Fruit fly (Drosophila melanogaster) whole organism, embryonic: ENCODE data around the gene CG6066.

Experiments used
- BEAF-32 ChIP-seq: fragments of 200-800 bp; sonication (Bioruptor generic); optimal IDR thresholded peaks from 3 replicates; lab custom pipeline; 2017; ENCODE audit warnings: missing biosample characterization, missing genetic modification characterization, mild to moderate bottlenecking, moderate library complexity, missing genetic modification reagents
- CG10462 ChIP-seq: fragments of 200-800 bp; sonication (Bioruptor generic); optimal IDR thresholded peaks from 2 replicates; lab custom pipeline; 2016; ENCODE audit warnings: missing biosample characterization, missing genetic modification characterization
- CG11093 ChIP-seq: fragments of 200-800 bp; sonication (Bioruptor generic); IDR thresholded peaks from 3 replicates; pipeline ENCODE4 v1.3.6; 2022; ENCODE audit warnings: missing biosample characterization, missing genetic modification characterization
- CG11560 ChIP-seq: fragments of 200-800 bp; sonication (Bioruptor generic); IDR thresholded peaks from 3 replicates; pipeline ENCODE4 v1.3.6; 2022; ENCODE audit warnings: missing biosample characterization, missing genetic modification characterization
- CG12219 ChIP-seq: fragments of 200-800 bp; sonication (Bioruptor generic); optimal IDR thresholded peaks from 3 replicates; lab custom pipeline; 2018; ENCODE audit warnings: missing biosample characterization, mild to moderate bottlenecking, missing genetic modification characterization
- CG12659 ChIP-seq: fragments of 200-800 bp; sonication (Bioruptor generic); optimal IDR thresholded peaks from 3 replicates; lab custom pipeline; 2017; ENCODE audit warnings: mild to moderate bottlenecking, missing biosample characterization, missing genetic modification reagents, missing genetic modification characterization
- CG14860 ChIP-seq: fragments of 200-800 bp; sonication (Bioruptor generic); IDR thresholded peaks from 3 replicates; pipeline ENCODE4 v1.3.6; 2022; ENCODE audit warnings: missing biosample characterization, missing genetic modification characterization; ENCODE audit not compliant: partially characterized antibody
- CG1529 ChIP-seq: fragments of 200-800 bp; sonication (Bioruptor generic); optimal IDR thresholded peaks from 3 replicates; lab custom pipeline; 2018; ENCODE audit warnings: missing biosample characterization, missing genetic modification characterization
- CG17359 ChIP-seq: fragments of 200-800 bp; sonication (Bioruptor generic); optimal IDR thresholded peaks from 3 replicates; lab custom pipeline; 2018; ENCODE audit warnings: missing biosample characterization, mild to moderate bottlenecking, missing genetic modification characterization, moderate library complexity
- CG18011 ChIP-seq: fragments of 200-800 bp; sonication (Bioruptor generic); optimal IDR thresholded peaks from 2 replicates; lab custom pipeline; 2017; ENCODE audit warnings: missing biosample characterization, missing genetic modification characterization, mild to moderate bottlenecking, moderate library complexity, missing genotype
- CG2199 ChIP-seq: fragments of 200-800 bp; sonication (Bioruptor generic); IDR thresholded peaks from 3 replicates; pipeline ENCODE4 v1.3.6; 2022; ENCODE audit warnings: missing biosample characterization, missing genetic modification characterization
- CG2678 ChIP-seq: fragments of 200-800 bp; sonication (Bioruptor generic); optimal IDR thresholded peaks from 3 replicates; lab custom pipeline; 2019; ENCODE audit warnings: missing biosample characterization, mild to moderate bottlenecking, missing genetic modification characterization, moderate library complexity
- CG2712 ChIP-seq: fragments of 200-800 bp; optimal IDR thresholded peaks from 3 replicates; lab custom pipeline; 2019; ENCODE audit warnings: missing biosample characterization, mild to moderate bottlenecking, missing genetic modification characterization, moderate library complexity
- CG31441 ChIP-seq: fragments of 200-800 bp; sonication (Bioruptor generic); IDR thresholded peaks from 2 replicates; pipeline ENCODE4 v1.3.6; 2022; ENCODE audit warnings: missing biosample characterization, missing genetic modification characterization
- CG34376 ChIP-seq: fragments of 200-800 bp; sonication (Bioruptor generic); optimal IDR thresholded peaks from 2 replicates; lab custom pipeline; 2018; ENCODE audit warnings: missing biosample characterization, mild to moderate bottlenecking, missing genetic modification characterization
- CG7745 ChIP-seq: fragments of 200-800 bp; sonication (Bioruptor generic); optimal IDR thresholded peaks from 2 replicates; lab custom pipeline; 2018; ENCODE audit warnings: missing biosample characterization, mild to moderate bottlenecking, missing genetic modification characterization, moderate library complexity
- CG7786 ChIP-seq: fragments of 200-800 bp; sonication (Bioruptor generic); optimal IDR thresholded peaks from 2 replicates; lab custom pipeline; 2016; ENCODE audit warnings: missing biosample characterization, missing genetic modification characterization
- CG7963 ChIP-seq: fragments of 200-800 bp; sonication (Bioruptor generic); IDR thresholded peaks from 3 replicates; pipeline ENCODE4 v1.3.6; 2022; ENCODE audit warnings: missing biosample characterization, missing genetic modification characterization; ENCODE audit not compliant: partially characterized antibody
- CG8765 ChIP-seq: fragments of 200-800 bp; sonication (Bioruptor generic); IDR thresholded peaks from 2 replicates; pipeline ENCODE4 v1.3.6; 2022; ENCODE audit warnings: missing biosample characterization, missing genetic modification characterization
- Dp ChIP-seq: fragments of 200-800 bp; sonication (Bioruptor generic); optimal IDR thresholded peaks from 2 replicates; lab custom pipeline; 2018; ENCODE audit warnings: missing biosample characterization, mild to moderate bottlenecking, missing genetic modification characterization, moderate library complexity
- E2f1 ChIP-seq: fragments of 200-800 bp; sonication (Bioruptor generic); IDR thresholded peaks from 2 replicates; pipeline ENCODE4 v1.3.6; 2022; ENCODE audit warnings: missing biosample characterization, missing genetic modification characterization
- E2f2 ChIP-seq: fragments of 200-800 bp; sonication (Bioruptor generic); IDR thresholded peaks from 2 replicates; pipeline ENCODE4 v1.3.6; 2022; ENCODE audit warnings: missing biosample characterization, missing genetic modification characterization
- Hmr ChIP-seq: fragments of 200-800 bp; sonication (Bioruptor generic); optimal IDR thresholded peaks from 3 replicates; lab custom pipeline; 2017; ENCODE audit warnings: mild to moderate bottlenecking, missing biosample characterization, missing genetic modification reagents, missing genetic modification characterization
- Hr51 ChIP-seq, 2 experiments: fragments of 200-800 bp; sonication (Bioruptor generic); optimal IDR thresholded peaks; 2 replicates in 1 of 2; 3 replicates in 1 of 2; lab custom pipeline; 2016 to 2018; ENCODE audit warnings: missing biosample characterization in 2 of 2, missing genetic modification characterization in 2 of 2, mild to moderate bottlenecking in 1 of 2, moderate library complexity in 1 of 2
- Lpt ChIP-seq: fragments of >200 bp; optimal IDR thresholded peaks from 2 replicates; lab custom pipeline; 2018; ENCODE audit warnings: missing biosample characterization, missing genetic modification characterization
- MESR4 ChIP-seq: fragments of 200-800 bp; sonication (Bioruptor generic); optimal IDR thresholded peaks from 2 replicates; lab custom pipeline; 2018; ENCODE audit warnings: missing biosample characterization, mild to moderate bottlenecking, missing genetic modification characterization, moderate library complexity
- Opbp ChIP-seq: fragments of 200-800 bp; sonication (Bioruptor generic); IDR thresholded peaks from 3 replicates; pipeline ENCODE4 v1.3.6; 2022; ENCODE audit warnings: missing biosample characterization, missing genetic modification characterization; ENCODE audit not compliant: partially characterized antibody
- Rfx ChIP-seq: fragments of 200-800 bp; sonication (Bioruptor generic); IDR thresholded peaks from 2 replicates; pipeline ENCODE4 v1.3.6; 2022; ENCODE audit warnings: missing biosample characterization, missing genetic modification characterization
- Six4 ChIP-seq: fragments of 200-800 bp; sonication (Bioruptor generic); optimal IDR thresholded peaks from 2 replicates; lab custom pipeline; 2016; ENCODE audit warnings: missing biosample characterization, missing genetic modification characterization
- Sry-δ ChIP-seq: fragments of 200-800 bp; sonication (Bioruptor generic); optimal IDR thresholded peaks from 2 replicates; lab custom pipeline; 2016; ENCODE audit warnings: missing biosample characterization, missing genetic modification characterization
- Ssrp ChIP-seq: fragments of 200-800 bp; sonication (Bioruptor generic); optimal IDR thresholded peaks from 2 replicates; lab custom pipeline; 2018; ENCODE audit warnings: missing biosample characterization, mild to moderate bottlenecking, missing genetic modification characterization, moderate library complexity
- btn ChIP-seq: fragments of 200-800 bp; sonication (Bioruptor generic); optimal IDR thresholded peaks from 2 replicates; lab custom pipeline; 2016; ENCODE audit warnings: missing biosample characterization, missing genetic modification characterization
- cad ChIP-seq: fragments of >200 bp; optimal IDR thresholded peaks from 2 replicates; lab custom pipeline; 2017; ENCODE audit warnings: missing biosample characterization, missing genetic modification characterization
- cas ChIP-seq: fragments of 200-800 bp; sonication (Bioruptor generic); IDR thresholded peaks from 2 replicates; pipeline ENCODE4 v1.3.6; 2022; ENCODE audit warnings: missing biosample characterization, missing genetic modification characterization
- chinmo ChIP-seq: fragments of 200-800 bp; sonication (Bioruptor generic); IDR thresholded peaks from 4 replicates; pipeline ENCODE4 v1.3.6; 2022; ENCODE audit warnings: missing biosample characterization, missing genetic modification characterization; ENCODE audit not compliant: partially characterized antibody
- chm ChIP-seq: fragments of 200-800 bp; sonication (Bioruptor generic); IDR thresholded peaks from 2 replicates; pipeline ENCODE4 v1.3.6; 2022; ENCODE audit warnings: missing biosample characterization, missing genetic modification characterization
- crc ChIP-seq: fragments of 200-800 bp; sonication (Bioruptor generic); optimal IDR thresholded peaks from 2 replicates; lab custom pipeline; 2016; ENCODE audit warnings: missing biosample characterization, missing genetic modification characterization
- crp ChIP-seq, 2 experiments: fragments of 200-800 bp; sonication (Bioruptor generic); optimal IDR thresholded peaks; 2 replicates in 1 of 2; 3 replicates in 1 of 2; lab custom pipeline; 2017; ENCODE audit warnings: missing biosample characterization in 2 of 2, missing genetic modification characterization in 2 of 2, mild to moderate bottlenecking in 1 of 2, moderate library complexity in 1 of 2
- da ChIP-seq: fragments of 200-800 bp; sonication (Bioruptor generic); optimal IDR thresholded peaks from 2 replicates; lab custom pipeline; 2016; ENCODE audit warnings: missing biosample characterization, missing genetic modification characterization
- en ChIP-seq: fragments of 200-800 bp; sonication (Bioruptor generic); optimal IDR thresholded peaks from 2 replicates; lab custom pipeline; 2016; ENCODE audit warnings: missing biosample characterization, missing genetic modification characterization
- ewg ChIP-seq: fragments of 200-800 bp; sonication (Bioruptor generic); optimal IDR thresholded peaks from 3 replicates; lab custom pipeline; 2017; ENCODE audit warnings: mild to moderate bottlenecking, missing biosample characterization, missing genetic modification reagents, missing genetic modification characterization
- gce ChIP-seq: fragments of 200-800 bp; sonication (Bioruptor generic); IDR thresholded peaks from 3 replicates; pipeline ENCODE4 v1.3.6; 2022; ENCODE audit warnings: missing biosample characterization, missing genetic modification characterization
- gfzf ChIP-seq: fragments of 200-800 bp; sonication (Bioruptor generic); optimal IDR thresholded peaks from 2 replicates; lab custom pipeline; 2016; ENCODE audit warnings: missing biosample characterization, mild to moderate bottlenecking, missing genetic modification characterization, moderate library complexity
- nau ChIP-seq: fragments of 200-800 bp; sonication (Bioruptor generic); optimal IDR thresholded peaks from 3 replicates; lab custom pipeline; 2017; ENCODE audit warnings: missing biosample characterization, mild to moderate bottlenecking, missing genetic modification characterization, missing genetic modification reagents
- onecut ChIP-seq: fragments of 200-800 bp; sonication (Bioruptor generic); IDR thresholded peaks from 2 replicates; pipeline ENCODE4 v1.3.6; 2022; ENCODE audit warnings: missing biosample characterization, missing genetic modification characterization
- wek ChIP-seq: fragments of 200-800 bp; sonication (Bioruptor generic); optimal IDR thresholded peaks from 3 replicates; lab custom pipeline; 2018; ENCODE audit warnings: missing biosample characterization, mild to moderate bottlenecking, missing genetic modification characterization, moderate library complexity

Gene CG6066

dm6 chr3R:27165416-27165982 lies 49.0 kb upstream of the CG6066 start, which contains the start of the genes CG34293 and spn-D (continued):
- TF ChIP-seq gfzf (GFP tag; lab: Kevin White, UChicago) (peak; percentile 72), Dp (GFP tag; lab: Kevin White, UChicago) (peak; percentile 40), MESR4 (GFP tag; lab: Kevin White, UChicago) (peak; percentile 20), onecut (GFP tag; lab: Robert Waterston, UW) (no peak), E2f2 (peak; percentile 74), CG34376 (no peak), CG2199 (GFP tag; lab: Robert Waterston, UW) (peak; percentile 55; the same call in 1 of the 3 replicates), chinmo (0 out of 4 replicates have a peak, but pooled peaks have one; percentile 40), CG31441 (GFP tag; lab: Robert Waterston, UW) (no peak), Opbp (GFP tag; lab: Robert Waterston, UW) (0 out of 3 replicates have a peak, but pooled peaks have one; percentile 31)

DNA sequence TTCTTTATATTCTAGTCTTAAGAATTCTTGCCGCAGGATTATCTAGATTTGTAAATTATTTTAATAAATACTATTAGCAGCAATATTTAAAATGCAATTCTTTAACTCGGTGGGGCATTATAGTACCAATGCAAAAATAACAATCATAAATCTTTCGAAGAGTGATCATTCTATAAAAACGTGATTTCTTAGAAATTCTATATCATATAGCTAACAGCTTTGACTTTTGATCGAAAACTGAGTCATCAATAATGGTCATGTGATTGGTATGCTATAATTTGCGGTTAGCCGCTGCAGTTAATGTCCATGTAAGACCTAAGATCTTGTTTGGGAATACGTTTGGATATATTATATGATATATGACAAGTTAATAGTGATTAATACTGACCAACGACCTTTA lies 46.3 kb upstream of the CG6066 start, which contains the start of gene ppk31:
TSS of gene ppk31 (plus strand) at position 301 of the 400 bp plus-strand sequence.
- TF ChIP-seq CG18011 (GFP tag; lab: Kevin White, UChicago) (no peak), Hmr (GFP tag; lab: Kevin White, UChicago) (no peak), CG14860 (GFP tag; lab: Robert Waterston, UW) (no peak), btn (no peak), Six4 (GFP tag; lab: Kevin White, UChicago) (no peak), Rfx (GFP tag; lab: Robert Waterston, UW) (no peak), en (GFP tag; lab: Kevin White, UChicago) (no peak), CG2678 (tag; lab: Kevin White, UChicago) (no peak), Ssrp (no peak), cad (GFP tag; lab: Kevin White, UChicago) (no peak), CG8765 (GFP tag; lab: Robert Waterston, UW) (no peak), CG7963 (no peak), da (no peak), crc (GFP tag; lab: Kevin White, UChicago) (no peak), nau (GFP tag; lab: Kevin White, UChicago) (no peak), CG7745 (tag; lab: Kevin White, UChicago) (no peak), CG11560 (no peak), BEAF-32 (GFP tag; lab: Kevin White, UChicago) (no peak), CG1529 (GFP tag; lab: Kevin White, UChicago) (no peak), gce (no peak)

DNA sequence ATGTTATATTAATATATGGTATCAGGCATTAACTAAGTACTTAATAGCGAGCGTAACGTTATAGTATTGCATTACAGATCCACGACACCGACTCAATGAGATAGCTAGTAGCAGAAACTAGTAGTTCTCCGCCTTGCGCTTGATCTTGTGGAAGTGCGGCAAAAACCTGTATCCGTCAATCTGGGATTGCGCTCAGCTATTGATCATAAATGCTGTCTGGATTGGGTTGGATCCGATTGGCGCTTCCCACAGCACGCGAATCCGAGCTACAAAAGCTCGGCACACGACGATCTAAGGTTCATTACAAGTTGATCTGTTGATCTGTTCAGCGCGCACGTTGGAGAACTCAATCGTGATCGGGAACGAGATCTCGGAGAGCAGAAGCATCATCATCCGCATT lies 44.4 kb upstream of the CG6066 start, which contains the start of gene CG5909:
TSS of gene CG5909 (plus strand) at position 301 of the 400 bp plus-strand sequence.
- TF ChIP-seq CG11093: no peak
- no peak for TF ChIP-seq E2f1
- no peak for TF ChIP-seq cas
- TF ChIP-seq CG17359 (tag; lab: Kevin White, UChicago): no peak
- TF ChIP-seq CG12219 (GFP tag; lab: Kevin White, UChicago): no peak
- no peak for TF ChIP-seq Lpt (GFP tag; lab: Kevin White, UChicago)
- TF ChIP-seq wek (GFP tag; lab: Kevin White, UChicago): no peak
- TF ChIP-seq CG10462: no peak
- no peak for TF ChIP-seq CG7786 (GFP tag; lab: Kevin White, UChicago)
- TF ChIP-seq Hr51 (GFP tag; optimal IDR thresholded peaks at IDR 0.05; lab: Kevin White, UChicago): no peak
- TF ChIP-seq crp (GFP tag; optimal IDR thresholded peaks at IDR 0.05; lab: Kevin White, UChicago): no peak
- no peak for TF ChIP-seq CG12659 (GFP tag; lab: Kevin White, UChicago)
- no peak for TF ChIP-seq chm (GFP tag; lab: Robert Waterston, UW)
- TF ChIP-seq Sry-δ (GFP tag; lab: Kevin White, UChicago): no peak
- TF ChIP-seq ewg (GFP tag; lab: Kevin White, UChicago): no peak
- TF ChIP-seq CG2712: no peak
